Worm (Caenorhabditis elegans): ENCODE measurements around the gene C31E10.5.
"Not testable (repeated sequence)": the region's sequence is repeated elsewhere in the genome, so short reads cannot be mapped to it uniquely, and the experiment has no call there.

C31E10.5 gene

DNA sequence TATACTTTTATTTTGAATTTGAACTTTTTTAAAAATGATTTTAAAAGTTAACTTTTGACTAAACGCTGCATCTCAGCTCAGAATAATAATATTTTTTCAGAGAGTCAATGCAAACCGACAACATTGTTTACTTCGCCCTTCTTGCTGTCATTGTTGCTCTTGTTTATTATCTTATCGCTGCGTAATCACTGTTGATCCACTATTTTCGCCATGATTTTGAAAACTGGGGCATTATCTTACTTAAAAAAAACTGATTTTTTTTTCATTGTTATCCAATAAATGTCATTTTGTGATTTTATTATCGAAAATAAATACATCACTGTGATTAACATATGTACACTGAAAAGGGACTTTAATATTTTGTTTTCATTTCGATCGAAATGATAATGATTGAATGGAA, 7.1 kb upstream of the C31E10.5 start:
- TF ChIP-seq unc-62 (GFP tag; optimal IDR thresholded peaks at IDR 0.05) = no peak

DNA sequence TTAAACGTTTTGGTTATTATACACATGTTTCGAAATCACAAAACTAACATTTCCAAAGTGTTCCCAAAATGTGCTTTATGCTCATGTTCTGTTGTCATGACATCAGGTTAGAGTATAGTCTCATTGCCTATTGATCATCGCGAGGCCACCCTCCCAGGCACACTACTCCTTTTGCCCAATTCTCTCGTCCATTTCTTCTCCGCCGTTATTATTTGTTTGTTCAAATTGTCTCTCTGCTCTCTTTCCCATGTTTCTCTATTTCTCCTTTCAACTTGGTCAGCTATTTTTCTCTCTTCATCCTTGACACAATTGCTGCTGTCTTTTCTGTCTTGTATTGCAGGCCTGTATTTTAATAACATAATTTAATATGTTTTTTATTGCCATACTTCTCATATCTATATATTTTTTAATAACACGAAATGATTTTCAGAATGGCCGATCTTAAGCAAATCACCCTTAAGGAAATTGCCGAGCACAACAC, 5.9 kb upstream of the C31E10.5 start, which contains the start of gene cytb-5.1:
Gene cytb-5.1 (plus strand): TSS at position 431 of the 481 bp plus-strand sequence.
- TF ChIP-seq unc-62 (GFP tag; optimal IDR thresholded peaks at IDR 0.05) = no peak

DNA sequence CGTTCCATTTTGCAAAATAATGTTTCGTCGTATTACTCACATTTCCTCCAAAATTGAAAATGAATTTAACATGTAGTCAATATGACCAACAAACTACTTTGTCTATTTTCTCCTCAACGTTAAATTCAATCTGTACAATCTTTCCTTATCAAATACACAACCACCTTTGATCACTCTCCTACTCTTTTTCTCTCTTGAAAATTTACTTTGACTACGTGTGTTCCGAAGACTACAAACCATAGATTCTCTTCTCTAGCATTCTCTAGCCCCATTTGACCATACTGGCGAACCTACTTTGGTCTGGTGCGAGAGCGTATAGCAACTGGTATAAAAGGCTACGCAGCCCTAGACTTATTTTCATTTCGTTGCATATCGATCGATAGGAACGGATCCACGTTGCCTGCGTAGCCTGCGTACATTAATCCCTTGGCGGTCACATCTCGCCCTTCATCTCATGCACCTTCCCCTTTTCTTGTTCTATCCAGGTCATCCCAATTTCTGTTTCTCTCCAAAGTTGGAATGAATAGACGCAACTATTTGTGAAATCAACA, 4.6 kb upstream of the C31E10.5 start:
- TF ChIP-seq unc-62 (GFP tag; optimal IDR thresholded peaks at IDR 0.05) = no peak

DNA sequence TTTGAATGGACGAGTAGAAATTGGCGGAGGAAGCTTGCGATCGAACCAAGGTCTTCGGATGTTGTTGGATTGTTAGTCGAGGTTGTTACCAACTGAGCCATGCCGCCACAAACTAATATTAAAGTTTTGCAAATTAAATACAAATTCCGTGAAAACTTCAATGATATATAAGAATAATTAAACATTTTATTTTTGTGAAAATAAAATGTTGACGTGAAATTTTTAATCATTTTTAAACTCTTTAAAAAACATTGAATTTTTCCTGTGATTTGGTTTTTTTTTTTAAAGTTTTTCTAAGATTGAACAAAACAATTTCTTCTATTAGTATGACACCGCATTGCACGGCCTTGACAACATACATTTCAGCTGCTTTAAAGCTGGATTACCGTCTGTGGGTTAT, 5.0 kb downstream of the C31E10.5 start, which contains the start of gene C31E10.11:
Gene C31E10.11 (minus strand): TSS at position 101 of the 400 bp plus-strand sequence.
- TF ChIP-seq unc-62 (GFP tag; optimal IDR thresholded peaks at IDR 0.05) = no peak

DNA sequence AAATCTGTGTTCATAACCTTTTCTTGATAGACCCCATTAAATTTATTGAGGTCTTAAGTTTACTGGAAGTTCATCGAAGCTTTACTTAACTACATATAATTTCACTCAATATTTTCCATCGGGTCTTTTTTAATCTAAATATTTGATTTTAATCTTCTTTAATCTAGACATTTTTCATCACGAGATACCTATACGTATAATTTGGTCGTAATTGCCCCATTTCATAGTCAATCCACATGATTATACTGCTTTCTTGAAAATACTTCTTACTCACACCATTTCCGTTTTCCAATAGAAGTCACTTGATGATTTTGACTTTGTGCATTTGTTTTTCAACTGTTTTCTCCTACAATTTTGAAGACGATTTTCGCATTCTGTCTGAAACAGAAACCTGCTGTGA, 9.3 kb downstream of the C31E10.5 start, which contains the start of gene irld-24:
Gene irld-24 (plus strand): TSS at position 301 of the 400 bp plus-strand sequence.
- TF ChIP-seq unc-62 (GFP tag; optimal IDR thresholded peaks at IDR 0.05) = no peak

DNA sequence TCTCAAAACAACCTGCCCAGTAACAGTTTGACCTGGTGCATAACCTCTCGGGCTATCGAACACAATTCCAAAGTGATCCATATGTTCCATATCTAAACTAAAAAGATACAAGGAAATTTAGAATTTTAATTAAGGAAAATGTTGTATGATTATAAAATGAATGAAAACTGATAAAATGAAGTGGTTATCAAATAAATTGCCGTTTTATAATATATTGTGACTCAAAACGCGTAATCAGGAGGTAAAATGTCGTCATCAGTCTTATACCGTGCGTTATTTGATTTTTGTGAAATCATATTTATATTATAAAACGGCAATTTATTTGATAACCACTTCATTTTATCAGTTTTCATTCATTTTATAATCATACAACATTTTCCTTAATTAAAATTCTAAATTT, 15.2 kb downstream of the C31E10.5 start, which contains the start of gene arrd-24:
Gene arrd-24 (minus strand): TSS at position 101 of the 400 bp plus-strand sequence.
- TF ChIP-seq unc-62 (GFP tag; optimal IDR thresholded peaks at IDR 0.05) = not testable (repeated sequence)

- no peak for TF ChIP-seq unc-62 (GFP tag; optimal IDR thresholded peaks at IDR 0.05)
Observed at ce11 chrX:13977439-13978118, 18.1 kb downstream of the C31E10.5 start, which contains the start of gene F48F7.6. Gene F48F7.6, plus strand, starts transcription at chrX:13977829.

DNA sequence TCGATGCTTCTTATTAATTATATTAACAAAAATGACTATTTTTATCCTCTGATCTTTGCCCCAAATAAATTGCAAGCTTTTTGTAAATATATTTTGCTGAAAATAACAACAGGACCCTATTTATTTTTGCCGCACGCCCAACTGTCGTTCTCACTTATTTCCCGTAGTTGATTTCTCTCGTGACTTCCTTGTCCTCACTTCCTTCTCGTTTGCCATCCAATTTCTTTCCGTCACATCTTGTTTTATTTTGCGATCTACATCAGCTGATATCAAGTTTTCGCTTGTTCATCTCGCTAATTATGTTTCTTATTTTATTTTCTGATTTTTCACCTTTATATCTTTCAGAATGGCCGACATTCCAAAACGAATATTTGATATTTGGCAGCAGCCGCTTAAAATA, 20.3 kb downstream of the C31E10.5 start, which contains the start of gene F48F7.5:
Gene F48F7.5 (plus strand): TSS at position 340 of the 400 bp plus-strand sequence.
- no peak for TF ChIP-seq unc-62 (GFP tag; optimal IDR thresholded peaks at IDR 0.05)

DNA sequence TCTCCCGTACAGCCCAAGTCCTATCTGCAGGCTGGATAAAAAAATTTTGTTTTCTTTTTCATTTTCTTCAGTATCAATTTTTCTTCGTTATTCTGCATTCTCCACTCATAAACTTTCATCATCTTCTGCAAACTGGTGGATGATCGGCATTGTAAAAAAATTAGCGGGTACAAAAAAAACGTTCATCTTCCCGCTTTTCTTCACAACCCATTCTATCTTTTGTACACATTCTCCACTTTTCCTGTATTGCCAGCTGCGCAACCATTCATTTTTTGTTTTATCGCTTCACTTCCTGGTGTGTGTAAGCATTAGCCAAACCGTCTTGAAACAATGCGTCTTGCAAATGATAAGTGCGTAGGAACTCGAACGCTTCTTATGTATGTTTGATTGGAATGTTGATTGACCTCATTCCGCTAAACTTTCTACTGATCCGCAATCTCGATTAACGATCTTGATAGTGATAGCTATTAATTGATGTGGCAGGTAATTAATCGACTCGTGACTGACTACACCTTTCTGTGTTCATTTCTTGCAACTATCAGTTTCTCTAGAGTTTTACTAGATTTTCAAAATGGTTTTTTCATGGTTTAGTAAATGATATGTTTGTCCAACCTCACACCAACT, 21.1 kb downstream of the C31E10.5 start:
- no peak for TF ChIP-seq unc-62 (GFP tag; optimal IDR thresholded peaks at IDR 0.05)

DNA sequence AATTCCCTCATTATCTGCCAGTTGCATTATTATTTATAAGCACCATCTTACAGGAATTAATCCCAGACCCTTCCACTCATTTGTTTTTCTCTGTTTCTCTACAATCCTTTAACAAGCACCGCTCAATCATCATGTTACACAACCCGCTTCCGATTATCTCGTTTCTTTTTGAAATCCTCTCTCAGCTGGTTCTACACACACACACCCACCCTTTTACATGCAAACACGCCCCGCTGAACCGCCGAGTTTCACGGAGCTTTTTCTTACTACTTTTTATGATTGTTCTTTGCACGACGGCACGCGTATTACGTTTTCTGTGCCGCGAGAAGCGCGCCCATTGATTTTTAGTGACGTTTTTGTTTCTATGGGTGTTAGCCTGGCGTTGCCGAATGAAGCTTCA, 21.9 kb downstream of the C31E10.5 start:
- no peak for TF ChIP-seq unc-62 (GFP tag; optimal IDR thresholded peaks at IDR 0.05)

ce11 chrX:13969257-13969968, 26.2 kb downstream of the C31E10.5 start:
- no peak for TF ChIP-seq unc-62 (GFP tag; optimal IDR thresholded peaks at IDR 0.05)

- no peak for TF ChIP-seq unc-62 (GFP tag; optimal IDR thresholded peaks at IDR 0.05)
Observed at ce11 chrX:13968292-13968691, 27.3 kb downstream of the C31E10.5 start, which contains the start of gene pqn-39. Gene pqn-39, minus strand, starts transcription at chrX:13968676.

ce11 chrX:13963203-13963602, 32.4 kb downstream of the C31E10.5 start, which contains the start of gene F48F7.3:
Gene F48F7.3, plus strand, starts transcription at chrX:13963503.
- no peak for TF ChIP-seq unc-62 (GFP tag; optimal IDR thresholded peaks at IDR 0.05)

ce11 chrX:13959849-13960248, 35.8 kb downstream of the C31E10.5 start, which contains the start of gene syx-2:
Gene syx-2, plus strand, starts transcription at chrX:13960149.
- no peak for TF ChIP-seq unc-62 (GFP tag; optimal IDR thresholded peaks at IDR 0.05)

- no peak for TF ChIP-seq unc-62 (GFP tag; optimal IDR thresholded peaks at IDR 0.05)
Observed at ce11 chrX:13959383-13959782, 36.3 kb downstream of the C31E10.5 start.

DNA sequence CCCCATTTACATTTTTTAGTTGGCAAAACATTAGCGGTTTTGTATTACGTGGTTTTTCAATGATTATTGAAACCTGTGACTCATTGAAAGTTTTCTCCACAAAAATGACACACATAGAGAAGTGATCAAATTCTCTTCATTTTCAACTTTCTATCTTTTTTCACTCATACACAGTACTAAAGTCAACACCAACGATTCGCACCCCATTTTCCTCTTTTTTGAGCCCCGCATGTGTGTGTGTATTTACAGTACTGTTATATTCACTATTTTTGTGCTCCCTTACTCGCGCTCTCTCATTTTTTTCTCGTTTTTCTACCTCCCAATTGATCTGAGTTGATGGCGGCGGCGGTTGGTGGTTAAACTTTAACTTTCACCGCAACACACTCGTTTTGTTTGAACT, 37.2 kb downstream of the C31E10.5 start:
- TF ChIP-seq unc-62 (GFP tag; optimal IDR thresholded peaks at IDR 0.05) = no peak
